Fruit fly (Drosophila melanogaster) whole organism: ENCODE results near the gene GC2.

Experiments used
- CG8478 ChIP-seq: fragments of >200 bp; optimal IDR thresholded peaks from 2 replicates; lab custom pipeline; 2018; ENCODE audit warnings: inconsistent platforms
- Dll ChIP-seq: fragments of >200 bp; optimal IDR thresholded peaks from 2 replicates; lab custom pipeline; 2017
- EcR ChIP-seq, 2 experiments: fragments of >200 bp; optimal IDR thresholded peaks; 2 replicates each; lab custom pipeline; 2017; ENCODE audit warnings: missing biosample characterization in 2 of 2, missing genetic modification characterization in 2 of 2, missing genetic modification reagents in 2 of 2
- pan ChIP-seq: fragments of >200 bp; optimal IDR thresholded peaks from 2 replicates; lab custom pipeline; 2017
- psq ChIP-seq: fragments of >200 bp; optimal IDR thresholded peaks from 2 replicates; lab custom pipeline; 2017
- usp ChIP-seq: fragments of >200 bp; optimal IDR thresholded peaks from 2 replicates; lab custom pipeline; 2017; ENCODE audit warnings: missing biosample characterization, missing genetic modification characterization, mixed read lengths

Gene GC2

DNA sequence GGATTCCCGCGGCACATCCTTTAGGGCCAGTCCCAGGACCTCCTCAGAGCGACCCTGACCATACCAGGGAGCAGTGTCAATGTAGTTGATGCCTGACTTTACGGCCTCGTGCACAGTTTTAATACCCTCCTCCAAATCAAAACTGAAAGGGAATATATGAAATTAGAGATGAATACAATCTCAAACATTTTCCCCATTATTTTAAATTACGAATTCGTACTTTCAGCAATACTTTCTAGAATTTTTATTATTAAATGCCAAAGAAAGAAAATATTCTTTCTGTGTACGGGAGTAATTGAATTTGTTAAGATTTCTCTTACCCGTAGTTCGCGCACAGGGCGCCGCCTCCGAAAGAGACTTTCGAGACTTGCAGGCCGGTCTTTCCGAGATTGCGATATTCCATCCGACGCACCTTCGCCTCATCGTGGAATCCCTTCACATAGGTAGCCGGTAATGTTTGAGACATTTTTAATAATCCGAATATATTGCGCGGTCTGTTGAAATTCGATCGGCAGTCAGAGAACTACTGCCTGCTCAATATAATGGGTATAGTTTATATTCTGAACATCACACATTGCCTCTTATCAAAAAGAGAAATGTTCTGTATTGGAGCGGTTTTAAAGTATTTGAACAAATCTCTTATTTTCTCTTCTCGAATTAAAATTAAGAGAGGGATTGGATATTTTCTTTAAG, 8.5 kb downstream of the GC2 start, which contains the start of gene CG18547:
TSS of gene CG18547 (minus strand) at position 512 of the 693 bp plus-strand sequence.
- TF ChIP-seq psq (lab: Kevin White, UChicago) (no peak), Dll (lab: Kevin White, UChicago) (no peak)

DNA sequence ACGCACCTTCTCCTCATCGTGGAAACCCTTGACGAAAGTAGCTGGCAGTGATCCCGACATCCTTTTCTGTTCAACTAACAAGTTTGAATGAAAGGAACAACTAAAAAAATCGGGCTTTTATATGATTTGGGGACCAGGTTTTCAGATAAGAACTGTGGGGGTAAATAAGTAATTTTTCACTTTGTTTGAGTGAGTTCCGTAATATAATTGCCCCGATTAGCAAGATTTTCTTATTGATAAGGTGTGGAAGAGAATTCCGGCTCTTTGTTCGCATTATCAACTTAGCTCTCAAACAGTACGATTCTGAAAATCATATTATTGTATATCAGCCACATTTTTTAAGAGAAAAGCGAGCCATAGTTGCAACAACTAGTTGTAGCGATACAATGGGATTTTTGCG, 10.5 kb downstream of the GC2 start, which contains the start of gene CG12224:
TSS of gene CG12224 (minus strand) at position 101 of the 400 bp plus-strand sequence.
- TF ChIP-seq pan (lab: Kevin White, UChicago) (no peak), EcR (GFP tag; optimal IDR thresholded peaks at IDR 0.05; lab: Kevin White, UChicago) (no peak), usp (GFP tag; lab: Kevin White, UChicago) (no peak), psq (lab: Kevin White, UChicago) (no peak), CG8478 (lab: Kevin White, UChicago) (no peak), Dll (lab: Kevin White, UChicago) (no peak)

DNA sequence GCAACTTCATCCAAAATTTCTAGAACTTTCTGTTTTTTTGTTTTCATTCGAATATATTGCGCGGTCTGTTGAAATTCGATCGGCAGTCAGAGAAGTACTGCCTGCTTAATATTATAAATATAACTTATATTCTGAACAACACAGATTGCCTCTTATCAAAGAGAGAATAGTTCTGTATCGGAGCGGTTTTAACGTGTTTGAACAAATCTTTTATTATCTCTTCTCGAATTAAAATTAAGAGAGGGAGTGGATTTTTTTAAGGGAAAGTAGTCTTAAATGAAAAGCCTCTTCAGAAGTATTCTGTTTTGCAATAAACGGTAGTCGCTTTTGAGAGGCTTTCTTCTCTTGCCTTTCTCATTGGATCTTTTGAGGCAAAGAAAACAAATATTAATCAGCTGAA, 11.1 kb downstream of the GC2 start:
- TF ChIP-seq CG8478 (lab: Kevin White, UChicago) (no peak), pan (lab: Kevin White, UChicago) (no peak), EcR (GFP tag; optimal IDR thresholded peaks at IDR 0.05; lab: Kevin White, UChicago) (no peak), usp (GFP tag; lab: Kevin White, UChicago) (no peak)

DNA sequence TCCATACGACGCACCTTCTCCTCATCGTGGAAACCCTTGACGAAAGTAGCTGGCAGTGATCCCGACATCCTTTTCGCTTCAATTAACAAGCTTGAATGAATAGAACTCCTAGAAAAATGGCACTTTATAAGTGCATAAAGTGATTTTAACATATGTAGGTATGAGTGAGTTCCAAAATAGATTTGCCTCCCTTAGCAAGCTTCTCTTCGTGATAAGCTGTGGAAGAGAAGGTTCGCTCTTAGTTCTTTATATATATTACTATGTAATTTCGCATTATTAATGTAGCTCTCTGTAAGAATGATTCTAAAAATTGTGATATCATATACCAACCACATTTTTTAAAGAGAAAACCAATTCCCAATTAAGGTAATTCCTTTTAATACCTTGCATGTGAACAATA, 12.9 kb downstream of the GC2 start, which contains the start of gene CG3397:
TSS of gene CG3397 (minus strand) at position 101 of the 400 bp plus-strand sequence.
- no peak for TF ChIP-seq CG8478 (lab: Kevin White, UChicago)
- no peak for TF ChIP-seq Dll (lab: Kevin White, UChicago)
- TF ChIP-seq EcR (GFP tag; optimal IDR thresholded peaks at IDR 0.05; lab: Kevin White, UChicago) = no peak
- no peak for TF ChIP-seq usp (GFP tag; lab: Kevin White, UChicago)
- no peak for TF ChIP-seq psq (lab: Kevin White, UChicago)
- no peak for TF ChIP-seq pan (lab: Kevin White, UChicago)

DNA sequence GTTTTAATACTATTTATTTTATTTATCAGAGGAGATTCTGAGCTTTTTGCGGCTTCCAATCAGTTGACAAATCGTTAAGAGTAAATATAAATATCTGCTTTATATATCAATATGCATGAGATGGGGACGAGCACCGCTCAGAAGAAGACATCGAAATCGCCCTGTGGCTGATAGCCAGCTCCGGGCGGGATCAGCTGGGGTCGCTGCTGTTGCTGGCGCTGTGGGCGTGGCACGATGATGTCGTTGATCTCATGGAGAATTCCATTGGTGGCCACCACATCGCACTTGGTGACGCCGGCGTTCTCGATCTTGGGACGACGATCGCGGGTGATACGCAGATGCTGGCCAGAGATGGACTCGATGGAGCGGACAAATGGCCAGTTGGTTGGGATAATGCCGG, 13.4 kb downstream of the GC2 start:
- TF ChIP-seq psq (lab: Kevin White, UChicago) (no peak), Dll (lab: Kevin White, UChicago) (no peak), CG8478 (lab: Kevin White, UChicago) (no peak), usp (GFP tag; lab: Kevin White, UChicago) (no peak), pan (lab: Kevin White, UChicago) (no peak), EcR (GFP tag; optimal IDR thresholded peaks at IDR 0.05; lab: Kevin White, UChicago) (no peak)

DNA sequence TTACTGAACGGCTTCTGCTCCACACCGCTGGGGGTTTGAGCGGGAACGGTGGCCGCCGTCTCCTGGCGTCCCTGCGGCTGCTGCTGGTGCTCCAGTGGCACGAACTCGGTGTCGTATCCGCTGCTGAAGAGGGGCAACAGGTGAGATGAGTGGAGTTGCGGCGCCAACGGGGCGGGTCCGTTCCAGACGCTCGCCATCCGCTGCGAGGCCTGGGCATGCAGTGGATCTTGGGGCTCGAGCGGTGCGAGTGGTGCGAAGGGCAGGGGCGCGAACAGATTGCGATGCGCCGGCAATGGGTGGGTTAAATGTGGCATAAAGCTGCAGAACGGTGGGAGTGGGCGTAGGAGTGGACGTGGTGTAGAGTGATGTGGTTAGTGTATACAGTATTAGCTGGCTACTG, 17.7 kb downstream of the GC2 start:
- TF ChIP-seq EcR (GFP tag; optimal IDR thresholded peaks at IDR 0.05; lab: Kevin White, UChicago) = no peak

DNA sequence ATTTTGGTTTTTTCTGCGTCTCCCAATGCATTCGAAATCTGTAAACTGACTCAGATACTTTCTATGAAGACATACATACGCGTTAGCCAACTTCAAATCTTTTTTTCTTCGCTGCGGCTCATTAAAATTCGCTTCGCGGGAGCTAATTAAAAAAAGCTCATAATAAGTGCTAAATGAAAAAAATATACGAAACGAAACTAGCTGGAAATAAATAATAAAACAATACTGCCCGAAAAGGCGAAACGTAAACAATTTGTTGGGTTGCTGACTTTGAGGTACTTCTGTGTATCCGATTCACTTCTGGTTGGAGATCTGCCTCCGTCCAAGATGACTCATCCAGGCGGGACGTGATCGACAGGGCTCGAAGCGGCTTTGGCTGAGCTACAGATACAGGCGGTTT, 18.5 kb downstream of the GC2 start:
- TF ChIP-seq usp (GFP tag; lab: Kevin White, UChicago) (no peak), CG8478 (lab: Kevin White, UChicago) (no peak), Dll (lab: Kevin White, UChicago) (no peak), psq (lab: Kevin White, UChicago) (no peak), EcR (GFP tag; optimal IDR thresholded peaks at IDR 0.05; lab: Kevin White, UChicago) (no peak), pan (lab: Kevin White, UChicago) (no peak)

DNA sequence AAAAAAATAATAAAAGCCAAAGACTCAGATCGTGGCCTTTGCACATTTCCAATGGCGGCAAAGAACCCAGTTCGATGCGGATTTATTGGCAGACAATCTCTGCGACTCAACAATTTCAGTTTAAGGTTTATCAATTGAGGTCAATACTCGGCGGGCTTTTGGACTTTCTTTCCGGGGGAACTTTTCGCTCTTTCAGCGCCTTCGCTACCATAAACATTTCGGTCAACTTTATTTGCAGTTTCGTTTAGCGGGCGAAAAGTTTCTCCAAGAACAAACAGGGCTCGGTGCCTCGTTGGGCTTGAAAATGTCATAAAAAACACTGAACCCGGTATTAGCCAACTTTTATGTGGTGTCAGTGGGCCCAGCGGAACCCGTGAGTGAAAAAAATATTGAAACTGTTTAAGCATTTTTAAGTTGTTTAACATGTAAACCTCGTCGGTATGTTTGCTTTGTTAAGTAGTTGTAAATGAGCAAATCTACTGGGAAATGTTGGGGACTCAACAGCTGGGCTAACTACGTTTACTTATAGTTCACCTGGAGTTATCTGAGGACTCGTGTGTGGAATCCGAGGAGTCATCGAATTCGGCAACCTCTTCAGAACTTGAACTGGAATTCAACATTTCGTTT, 20.2 kb downstream of the GC2 start:
- TF ChIP-seq psq (lab: Kevin White, UChicago) (no peak), Dll (lab: Kevin White, UChicago) (no peak), usp (GFP tag; lab: Kevin White, UChicago) (no peak), CG8478 (lab: Kevin White, UChicago) (no peak), pan (lab: Kevin White, UChicago) (no peak), EcR (GFP tag; optimal IDR thresholded peaks at IDR 0.05; lab: Kevin White, UChicago) (no peak)

DNA sequence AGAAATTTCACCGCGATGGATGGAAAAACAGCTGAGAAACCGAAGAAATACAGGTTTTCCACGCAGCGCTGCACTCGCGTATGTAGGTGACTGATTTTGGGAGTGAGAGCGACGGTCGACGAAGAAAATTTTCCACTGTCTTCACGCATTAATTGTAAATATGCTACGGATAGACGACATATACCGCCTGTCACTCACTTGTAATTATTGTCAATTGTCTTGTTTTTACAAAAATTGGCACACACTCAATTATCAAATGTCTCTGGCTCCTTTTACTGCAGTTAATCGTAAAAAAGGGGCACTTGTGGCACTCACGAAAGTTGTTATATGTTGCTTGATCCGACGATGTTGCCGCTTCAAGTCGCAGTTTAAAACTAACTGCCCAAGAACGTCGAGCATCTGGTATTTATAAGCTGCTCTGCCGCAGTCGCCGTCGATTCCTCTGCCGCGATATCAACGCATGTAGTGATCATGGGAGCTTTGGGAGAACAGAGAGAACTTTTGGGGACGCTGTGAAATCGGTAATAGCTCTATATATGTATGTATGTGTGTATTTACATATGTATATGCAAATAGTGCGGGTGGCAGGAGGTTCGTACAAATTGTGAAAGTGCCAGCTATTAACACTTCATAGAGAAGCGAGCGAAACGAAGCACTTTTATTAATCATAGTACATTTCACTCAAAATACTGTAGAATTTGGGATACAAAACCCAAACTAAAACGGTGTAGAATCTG, 21.6 kb downstream of the GC2 start, which contains the start of gene mfas:
TSS of gene mfas (minus strand) at position 382 of the 737 bp plus-strand sequence.
- TF ChIP-seq psq (lab: Kevin White, UChicago) (no peak), CG8478 (lab: Kevin White, UChicago) (no peak), usp (GFP tag; lab: Kevin White, UChicago) (no peak), Dll (lab: Kevin White, UChicago) (no peak), EcR (GFP tag; optimal IDR thresholded peaks at IDR 0.05; lab: Kevin White, UChicago) (no peak), pan (lab: Kevin White, UChicago) (no peak)

DNA sequence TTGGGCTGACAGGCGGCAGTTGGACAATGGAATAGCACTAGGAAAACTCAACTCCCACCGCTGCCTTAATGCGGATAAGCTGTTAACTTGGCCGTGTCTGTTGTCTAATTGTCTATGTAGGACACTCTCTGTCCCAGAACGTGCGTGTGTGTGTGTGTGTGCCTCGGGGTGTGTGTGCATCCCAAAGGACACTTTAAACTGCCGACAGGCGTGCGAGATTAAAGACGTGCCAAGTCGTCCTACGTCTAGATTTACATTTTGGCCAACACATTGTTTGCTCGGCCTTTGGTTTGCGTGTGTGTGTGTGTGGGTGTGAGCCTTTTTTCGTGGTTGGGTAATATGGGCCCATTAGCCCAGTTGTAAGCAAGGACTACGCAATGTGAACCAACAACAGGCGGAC, 26.6 kb downstream of the GC2 start:
- TF ChIP-seq usp (GFP tag; lab: Kevin White, UChicago) (no peak), pan (lab: Kevin White, UChicago) (no peak), EcR (GFP tag; optimal IDR thresholded peaks at IDR 0.05; lab: Kevin White, UChicago) (no peak), psq (lab: Kevin White, UChicago) (no peak), Dll (lab: Kevin White, UChicago) (no peak), CG8478 (lab: Kevin White, UChicago) (no peak)

DNA sequence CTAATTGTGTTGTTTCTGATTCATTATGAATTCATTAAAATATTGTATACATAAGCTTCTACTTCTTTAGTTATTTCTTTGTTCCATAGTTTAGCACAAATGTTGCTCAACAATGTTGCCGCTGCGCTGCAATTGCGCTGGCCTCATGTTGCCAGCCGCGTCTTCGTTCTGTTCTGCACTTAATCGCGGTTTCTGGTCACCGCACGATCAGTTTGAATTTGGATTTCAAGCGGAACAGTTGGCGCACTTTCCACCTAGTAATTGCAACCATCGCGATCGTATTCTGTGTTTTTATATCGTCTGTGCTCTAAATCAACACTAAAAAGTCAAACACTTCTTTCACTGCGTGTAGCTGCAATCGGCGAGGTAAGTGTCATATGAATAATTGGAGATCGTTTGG, 27.6 kb downstream of the GC2 start, which contains the start of gene Ect3:
TSS of gene Ect3 (plus strand) at position 205 of the 400 bp plus-strand sequence.
- TF ChIP-seq psq (lab: Kevin White, UChicago) = no peak
- no peak for TF ChIP-seq usp (GFP tag; lab: Kevin White, UChicago)
- no peak for TF ChIP-seq Dll (lab: Kevin White, UChicago)
- no peak for TF ChIP-seq CG8478 (lab: Kevin White, UChicago)
- no peak for TF ChIP-seq EcR (GFP tag; optimal IDR thresholded peaks at IDR 0.05; lab: Kevin White, UChicago)
- TF ChIP-seq pan (lab: Kevin White, UChicago) = no peak
